Worm (Caenorhabditis elegans) whole organism, late embryonic: ENCODE measurements around the gene C08F8.15.

Source experiments
- K09A11.1 ChIP-seq: sonication (generic microtip); optimal IDR thresholded peaks from 2 replicates; lab custom pipeline; 2017; ENCODE audit warnings: antibody characterized with exemption, mild to moderate bottlenecking, missing genetic modification characterization, missing compliant biosample characterization; ENCODE audit not compliant: insufficient read depth
- ama-1 ChIP-seq: fragments of 150-350 bp; optimal IDR thresholded peaks from 2 replicates; lab custom pipeline; 2014
- dmd-4 ChIP-seq: sonication (generic microtip); optimal IDR thresholded peaks from 2 replicates; lab custom pipeline; 2016; ENCODE audit warnings: borderline replicate concordance, missing genetic modification characterization, missing compliant biosample characterization
- ets-4 ChIP-seq: sonication (generic microtip); optimal IDR thresholded peaks from 2 replicates; lab custom pipeline; 2016; ENCODE audit warnings: missing genetic modification characterization, missing compliant biosample characterization
- fkh-10 ChIP-seq: fragments of 150-350 bp; optimal IDR thresholded peaks from 2 replicates; lab custom pipeline; 2014; ENCODE audit warnings: missing biosample characterization, missing genetic modification reagents, missing genetic modification characterization
- nfya-1 ChIP-seq: sonication (generic microtip); optimal IDR thresholded peaks from 2 replicates; lab custom pipeline; 2017; ENCODE audit warnings: missing genetic modification characterization, mild to moderate bottlenecking, missing compliant biosample characterization, antibody characterized with exemption, moderate library complexity
- nhr-11 ChIP-seq: fragments of 150-350 bp; optimal IDR thresholded peaks from 2 replicates; lab custom pipeline; 2014; ENCODE audit warnings: missing biosample characterization, missing genetic modification characterization
- pqm-1 ChIP-seq: sonication (generic microtip); optimal IDR thresholded peaks from 2 replicates; lab custom pipeline; 2016; ENCODE audit warnings: missing genetic modification characterization, missing compliant biosample characterization
- ref-2 ChIP-seq: sonication (generic microtip); optimal IDR thresholded peaks from 2 replicates; lab custom pipeline; 2016; ENCODE audit warnings: missing genetic modification characterization, missing compliant biosample characterization

DNA sequence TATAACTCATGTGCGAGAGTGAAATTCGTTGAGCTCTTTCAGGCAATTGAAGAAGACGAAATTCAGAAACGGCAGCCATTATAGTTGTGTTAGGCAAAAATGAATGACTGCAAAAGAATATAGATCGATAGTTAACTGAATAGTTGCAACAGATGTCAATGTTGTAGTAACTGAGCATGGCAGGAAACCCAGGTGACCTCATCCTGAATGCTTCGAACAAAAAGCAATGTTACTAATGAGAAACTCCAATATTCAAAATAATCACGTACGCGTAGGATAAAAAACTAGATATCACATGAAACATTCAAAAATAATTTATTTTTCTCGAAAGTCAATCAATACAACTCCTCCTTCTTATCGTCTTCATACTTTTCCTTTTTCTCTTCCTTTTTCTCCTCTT, 1.8 kb upstream of the C08F8.15 start, which contains the start of gene fbxb-9:
- TF ChIP-seq K09A11.1 (tag; lab: Kevin White, UChicago) = no peak
- TF ChIP-seq nfya-1 = no peak
- no peak for TF ChIP-seq dmd-4 (tag; lab: Kevin White, UChicago)
- no peak for TF ChIP-seq ets-4 (tag; lab: Kevin White, UChicago)
- no peak for TF ChIP-seq ama-1
- TF ChIP-seq ref-2 (tag; lab: Kevin White, UChicago) = no peak
- TF ChIP-seq nhr-11 = no peak
- TF ChIP-seq pqm-1 (tag; lab: Kevin White, UChicago) = no peak
- TF ChIP-seq fkh-10 (GFP tag; lab: Kevin White, UChicago) = no peak
